Worm (Caenorhabditis elegans): ENCODE measurements around the gene F09F7.6.
A peak's percentile ranks its signal among the peaks of the same experiment; 100 is the strongest.

Gene F09F7.6

DNA sequence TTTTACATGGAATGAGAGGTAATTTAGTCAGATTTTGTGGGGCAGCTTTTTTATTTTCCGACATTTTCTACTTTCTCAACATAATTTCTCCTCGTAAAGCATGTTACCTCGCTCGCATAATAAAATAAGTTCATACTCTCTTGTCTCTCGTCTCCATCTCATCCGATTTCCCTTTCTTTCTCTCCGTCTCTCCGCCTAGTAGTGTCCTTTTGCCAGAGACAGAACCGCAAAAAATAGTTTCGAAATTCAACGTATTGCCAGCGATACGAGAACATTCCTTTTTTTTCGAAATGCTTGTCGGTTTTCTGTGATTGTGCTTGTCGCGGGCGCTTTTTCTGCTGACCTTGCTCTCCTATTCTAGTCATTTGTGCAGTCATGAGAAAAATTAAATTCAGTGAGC is 47.8 kb downstream of the F09F7.6 start (continued):
- TF ChIP-seq unc-62 (GFP tag; optimal IDR thresholded peaks at IDR 0.05) (no peak), egl-27 (tag; optimal IDR thresholded peaks at IDR 0.05) (no peak), nhr-77 (tag; optimal IDR thresholded peaks at IDR 0.05) (no peak), mdl-1 (tag; optimal IDR thresholded peaks at IDR 0.05) (no peak), elt-3 (tag; optimal IDR thresholded peaks at IDR 0.05) (peak in 1 of 3 experiments; percentile 38), nfya-1 (tag; optimal IDR thresholded peaks at IDR 0.05; ENCODE audit: insufficient read depth) (peak; percentile 70), eor-1 (tag; optimal IDR thresholded peaks at IDR 0.05) (no peak), elt-2 (tag; optimal IDR thresholded peaks at IDR 0.05) (peak; percentile 56), lin-39 (tag; optimal IDR thresholded peaks at IDR 0.05) (peak; percentile 4), egl-5 (tag; optimal IDR thresholded peaks at IDR 0.05) (peak; percentile 12), daf-12 (tag; optimal IDR thresholded peaks at IDR 0.05) (no peak), ztf-11 (tag; optimal IDR thresholded peaks at IDR 0.05) (no peak)

DNA sequence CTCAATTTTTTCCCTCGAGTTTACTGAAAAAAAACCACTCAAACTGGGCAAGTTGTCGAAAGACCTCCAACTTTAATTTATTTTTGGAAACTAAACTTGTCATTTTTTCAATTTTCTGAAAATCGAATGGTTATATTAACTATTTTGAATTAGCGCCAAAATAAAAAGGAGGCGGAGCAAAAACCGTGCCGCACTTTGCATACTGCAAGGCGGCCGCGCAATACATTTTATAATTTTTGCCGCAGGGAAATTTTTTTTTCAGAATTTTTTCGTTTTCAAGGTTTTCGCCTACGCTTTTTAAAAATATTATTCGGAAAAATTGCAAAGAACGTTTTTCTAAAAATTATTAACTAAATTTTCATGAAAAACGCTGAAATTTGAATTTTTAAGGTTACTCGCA is 48.3 kb downstream of the F09F7.6 start:
- TF ChIP-seq jun-1 (tag; optimal IDR thresholded peaks at IDR 0.05), result no peak
- TF ChIP-seq tbx-2 (tag; optimal IDR thresholded peaks at IDR 0.05), result no peak
- no peak for TF ChIP-seq daf-12 (tag; optimal IDR thresholded peaks at IDR 0.05)
- no peak for TF ChIP-seq aly-2 (tag; optimal IDR thresholded peaks at IDR 0.05)
- TF ChIP-seq nhr-76 (tag; optimal IDR thresholded peaks at IDR 0.05), result no peak
- TF ChIP-seq eor-1 (tag; optimal IDR thresholded peaks at IDR 0.05), result no peak
- no peak for TF ChIP-seq ztf-4 (tag; optimal IDR thresholded peaks at IDR 0.05)
- TF ChIP-seq fos-1 (tag; optimal IDR thresholded peaks at IDR 0.05), result no peak
- TF ChIP-seq pha-4 (tag; optimal IDR thresholded peaks at IDR 0.05), result no peak
- TF ChIP-seq egl-27 (tag; optimal IDR thresholded peaks at IDR 0.05), result no peak
- no peak for TF ChIP-seq nfya-1 (tag; optimal IDR thresholded peaks at IDR 0.05; ENCODE audit: insufficient read depth)
- no peak for TF ChIP-seq pqm-1 (tag; optimal IDR thresholded peaks at IDR 0.05)

DNA sequence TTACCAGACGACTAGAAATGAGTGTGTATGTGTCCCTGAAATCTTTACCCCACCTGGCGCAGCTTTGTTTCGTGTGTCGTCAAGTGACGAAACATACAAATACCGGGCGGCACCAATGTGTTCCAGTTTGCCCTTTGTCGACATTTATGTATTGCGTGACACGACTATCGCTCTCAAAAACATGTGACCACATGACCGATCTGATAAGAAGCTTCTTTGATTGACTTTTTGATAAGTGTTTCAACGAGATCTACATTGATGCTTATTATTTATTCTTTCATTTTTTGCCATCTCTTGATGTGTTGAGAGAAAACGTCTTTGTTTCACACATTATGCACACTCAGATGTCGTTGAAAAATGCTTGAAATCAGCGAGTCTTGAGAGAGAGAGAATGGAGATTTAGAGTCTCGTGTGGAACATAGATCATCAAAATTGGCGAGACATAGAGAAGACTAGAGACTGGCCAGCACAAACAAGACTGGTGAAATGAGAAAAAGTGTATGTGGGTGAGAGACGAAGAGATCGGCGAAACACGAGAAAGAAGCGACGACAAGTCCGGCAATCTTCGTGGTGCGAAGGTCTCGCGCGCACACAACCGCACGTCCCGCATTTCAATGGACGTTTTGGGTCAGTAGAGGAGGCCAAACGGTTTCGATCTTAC is 48.9 kb downstream of the F09F7.6 start:
- TF ChIP-seq nhr-77 (tag; optimal IDR thresholded peaks at IDR 0.05) (no peak), nhr-76 (tag; optimal IDR thresholded peaks at IDR 0.05) (no peak), unc-62 (GFP tag; optimal IDR thresholded peaks at IDR 0.05) (peak; percentile 3), ceh-16 (tag; optimal IDR thresholded peaks at IDR 0.05) (no peak), unc-39 (tag; optimal IDR thresholded peaks at IDR 0.05) (no peak), ztf-4 (tag; optimal IDR thresholded peaks at IDR 0.05) (no peak), lsy-12 (tag; optimal IDR thresholded peaks at IDR 0.05) (peak; percentile 39), mml-1 (tag; optimal IDR thresholded peaks at IDR 0.05) (no peak), ztf-11 (tag; optimal IDR thresholded peaks at IDR 0.05) (no peak), fos-1 (tag; optimal IDR thresholded peaks at IDR 0.05) (no peak), fkh-10 (GFP tag; optimal IDR thresholded peaks at IDR 0.05) (peak; percentile 53), nhr-12 (tag; optimal IDR thresholded peaks at IDR 0.05) (no peak), eor-1 (tag; optimal IDR thresholded peaks at IDR 0.05) (no peak), aly-2 (tag; optimal IDR thresholded peaks at IDR 0.05) (no peak), pqm-1 (tag; optimal IDR thresholded peaks at IDR 0.05) (peak; percentile 82), elt-3 (tag; optimal IDR thresholded peaks at IDR 0.05) (no peak), nhr-237 (tag; optimal IDR thresholded peaks at IDR 0.05) (no peak), lin-39 (tag; optimal IDR thresholded peaks at IDR 0.05) (peak; percentile 29), nhr-23 (tag; optimal IDR thresholded peaks at IDR 0.05) (peak; percentile 85), hmg-11 (tag; optimal IDR thresholded peaks at IDR 0.05) (peak; percentile 51), daf-12 (tag; optimal IDR thresholded peaks at IDR 0.05) (no peak), egl-5 (tag; optimal IDR thresholded peaks at IDR 0.05) (no peak), mdl-1 (tag; optimal IDR thresholded peaks at IDR 0.05) (peak; percentile 41), snpc-4 (tag; optimal IDR thresholded peaks at IDR 0.05) (peak; percentile 39), tbx-2 (tag; optimal IDR thresholded peaks at IDR 0.05) (no peak), nhr-67 (tag; optimal IDR thresholded peaks at IDR 0.05) (no peak), lin-15B (tag; optimal IDR thresholded peaks at IDR 0.05) (peak; percentile 19), nhr-25 (tag; optimal IDR thresholded peaks at IDR 0.05) (peak; percentile 63), R02D3.7 (tag; optimal IDR thresholded peaks at IDR 0.05) (no peak), nhr-11 (tag; optimal IDR thresholded peaks at IDR 0.05) (peak; percentile 8), nhr-43 (tag; optimal IDR thresholded peaks at IDR 0.05; ENCODE audit: poor library complexity, severe bottlenecking) (peak; percentile 72), nhr-28 (tag; optimal IDR thresholded peaks at IDR 0.05) (no peak), jun-1 (tag; optimal IDR thresholded peaks at IDR 0.05) (peak; percentile 28), skn-1 (tag; optimal IDR thresholded peaks at IDR 0.05) (peak; percentile 57), elt-2 (tag; optimal IDR thresholded peaks at IDR 0.05) (peak; percentile 93), sea-2 (GFP tag; optimal IDR thresholded peaks at IDR 0.05) (no peak), fkh-2 (tag; optimal IDR thresholded peaks at IDR 0.05) (no peak), ceh-9 (tag; optimal IDR thresholded peaks at IDR 0.05) (no peak), nfya-1 (tag; optimal IDR thresholded peaks at IDR 0.05; ENCODE audit: insufficient read depth) (peak; percentile 53), zag-1 (tag; optimal IDR thresholded peaks at IDR 0.05) (no peak), ama-1 (optimal IDR thresholded peaks at IDR 0.05) (peak; percentile 44), egl-27 (tag; optimal IDR thresholded peaks at IDR 0.05) (no peak), pha-4 (tag; optimal IDR thresholded peaks at IDR 0.05) (peak; percentile 64), ceh-28 (tag; optimal IDR thresholded peaks at IDR 0.05) (no peak), ZK546.5 (tag; optimal IDR thresholded peaks at IDR 0.05) (no peak), elt-1 (tag; optimal IDR thresholded peaks at IDR 0.05) (peak; percentile 92)

All from whole organism, L3 larva.